Fruit fly (Drosophila melanogaster): ENCODE results near the gene CG33189.

Gene CG33189

dm6 chr3R:8746354-8746753 lies 34.2 kb downstream of the CG33189 start (continued):
- peak; percentile 63 for TF ChIP-seq CG8765 (GFP tag; IDR thresholded peaks at IDR 0.05)
- TF ChIP-seq aop (GFP tag; IDR thresholded peaks at IDR 0.05), result no peak
- TF ChIP-seq CG34376 (GFP tag; optimal IDR thresholded peaks at IDR 0.05), result no peak
- peak; percentile 56; the same call in 2 of the 3 replicates for TF ChIP-seq CG34422 (GFP tag; IDR thresholded peaks at IDR 0.05)
- TF ChIP-seq CG16815 (GFP tag; optimal IDR thresholded peaks at IDR 0.05), result peak; percentile 10
- no peak for TF ChIP-seq Hand (GFP tag; optimal IDR thresholded peaks at IDR 0.05)
- no peak for TF ChIP-seq CG8478 (optimal IDR thresholded peaks at IDR 0.05)
- TF ChIP-seq Nf-YC (tag; optimal IDR thresholded peaks at IDR 0.05), result no peak
- peak; percentile 56; the same call in 1 of the 2 replicates for TF ChIP-seq ara (GFP tag; IDR thresholded peaks at IDR 0.05)
- TF ChIP-seq CG13287 (GFP tag; IDR thresholded peaks at IDR 0.05; ENCODE audit: partially characterized antibody), result no peak
- no peak for TF ChIP-seq her (GFP tag; optimal IDR thresholded peaks at IDR 0.05)
- TF ChIP-seq Dp (GFP tag; optimal IDR thresholded peaks at IDR 0.05), result no peak
- no peak for TF ChIP-seq Hey (tag; optimal IDR thresholded peaks at IDR 0.05)
- TF ChIP-seq CG7271 (tag; optimal IDR thresholded peaks at IDR 0.05), result peak; percentile 88
- TF ChIP-seq CG10147 (GFP tag; optimal IDR thresholded peaks at IDR 0.05), result peak; percentile 54
- TF ChIP-seq H2.0 (GFP tag; IDR thresholded peaks at IDR 0.05), result 0 out of 2 replicates have a peak, but pooled peaks have one; percentile 30
- TF ChIP-seq CG17385 (GFP tag; optimal IDR thresholded peaks at IDR 0.05), result peak; percentile 64
- TF ChIP-seq CG33557 (GFP tag; optimal IDR thresholded peaks at IDR 0.05), result no peak
- peak; percentile 11 for TF ChIP-seq CG10654 (GFP tag; optimal IDR thresholded peaks at IDR 0.05)
- 0 out of 2 replicates have a peak, but pooled peaks have one; percentile 44 for TF ChIP-seq CG11696 (GFP tag; IDR thresholded peaks at IDR 0.05)
- peak; percentile 76 for TF ChIP-seq PHDP (tag; optimal IDR thresholded peaks at IDR 0.05)
- no peak for TF ChIP-seq ham (GFP tag; IDR thresholded peaks at IDR 0.05)
- no peak for TF ChIP-seq CHES-1-like (GFP tag; optimal IDR thresholded peaks at IDR 0.05)
- no peak for TF ChIP-seq CG11456 (GFP tag; IDR thresholded peaks at IDR 0.05)
- TF ChIP-seq zen (tag; optimal IDR thresholded peaks at IDR 0.05), result peak; percentile 91
- TF ChIP-seq lmd (GFP tag; IDR thresholded peaks at IDR 0.05), result peak; percentile 59
- TF ChIP-seq inv (GFP tag; IDR thresholded peaks at IDR 0.05; ENCODE audit: partially characterized antibody), result no peak
- TF ChIP-seq BEAF-32 (GFP tag; optimal IDR thresholded peaks at IDR 0.05), result no peak
- TF ChIP-seq E2f2 (GFP tag; IDR thresholded peaks at IDR 0.05), result peak; percentile 37; the same call in 1 of the 2 replicates
- no peak for TF ChIP-seq zfh2 (GFP tag; optimal IDR thresholded peaks at IDR 0.05)
- peak; percentile 71 for TF ChIP-seq CG17328 (GFP tag; IDR thresholded peaks at IDR 0.05)
- no peak for TF ChIP-seq vnd (GFP tag; IDR thresholded peaks at IDR 0.05; ENCODE audit: partially characterized antibody)
- no peak for TF ChIP-seq gro (GFP tag; optimal IDR thresholded peaks at IDR 0.05)
- no peak for TF ChIP-seq chinmo (GFP tag; IDR thresholded peaks at IDR 0.05; ENCODE audit: partially characterized antibody)
- no peak for TF ChIP-seq Abd-B (GFP tag; optimal IDR thresholded peaks at IDR 0.05)
- TF ChIP-seq Sox100B (GFP tag; optimal IDR thresholded peaks at IDR 0.05), result peak; percentile 68
- no peak for TF ChIP-seq CG16779 (GFP tag; IDR thresholded peaks at IDR 0.05)
- TF ChIP-seq gt (GFP tag; IDR thresholded peaks at IDR 0.05), result no peak
- no peak for TF ChIP-seq CG34224 (GFP tag; IDR thresholded peaks at IDR 0.05; ENCODE audit: partially characterized antibody)
- TF ChIP-seq Gsc (GFP tag; IDR thresholded peaks at IDR 0.05), result no peak
- TF ChIP-seq CG6175 (GFP tag; IDR thresholded peaks at IDR 0.05), result no peak
- TF ChIP-seq ems (GFP tag; optimal IDR thresholded peaks at IDR 0.05), result no peak
- TF ChIP-seq CG4404 (GFP tag; IDR thresholded peaks at IDR 0.05), result peak; percentile 52
- no peak for TF ChIP-seq danr (GFP tag; IDR thresholded peaks at IDR 0.05)
- peak; percentile 54 for TF ChIP-seq CG15696 (tag; optimal IDR thresholded peaks at IDR 0.05)
- peak; percentile 71 for TF ChIP-seq CG30403 (GFP tag; optimal IDR thresholded peaks at IDR 0.05)
- TF ChIP-seq CG9876 (GFP tag; optimal IDR thresholded peaks at IDR 0.05), result no peak
- TF ChIP-seq NK7.1 (GFP tag; optimal IDR thresholded peaks at IDR 0.05), result peak; percentile 23
- peak in 1 of 3 experiments; percentile 65 for TF ChIP-seq lola (GFP tag; optimal IDR thresholded peaks at IDR 0.05)
- TF ChIP-seq CG3407 (GFP tag; optimal IDR thresholded peaks at IDR 0.05), result peak; percentile 44
- no peak for TF ChIP-seq Oaz (GFP tag; IDR thresholded peaks at IDR 0.05)

All from whole organism, embryonic.